Fruit fly (Drosophila melanogaster): ENCODE results near the gene Abd-B.
A peak's percentile ranks its signal among the peaks of the same experiment; 100 is the strongest.

dm6 chr3R:16987924-16988298 lies 15.9 kb upstream of the Abd-B start:
- TF ChIP-seq CG8301 (tag; optimal IDR thresholded peaks at IDR 0.05) (no peak), gl (tag; optimal IDR thresholded peaks at IDR 0.05) (no peak), CG8159 (tag; optimal IDR thresholded peaks at IDR 0.05) (no peak), EcR (GFP tag; optimal IDR thresholded peaks at IDR 0.05) (no peak), CG9948 (tag; optimal IDR thresholded peaks at IDR 0.05) (peak; percentile 14), rn (GFP tag; IDR thresholded peaks at IDR 0.05) (no peak), CG15710 (tag; optimal IDR thresholded peaks at IDR 0.05) (no peak)

All from whole organism, pupa.